Worm (Caenorhabditis elegans): ENCODE results near the gene B0393.5.

DNA sequence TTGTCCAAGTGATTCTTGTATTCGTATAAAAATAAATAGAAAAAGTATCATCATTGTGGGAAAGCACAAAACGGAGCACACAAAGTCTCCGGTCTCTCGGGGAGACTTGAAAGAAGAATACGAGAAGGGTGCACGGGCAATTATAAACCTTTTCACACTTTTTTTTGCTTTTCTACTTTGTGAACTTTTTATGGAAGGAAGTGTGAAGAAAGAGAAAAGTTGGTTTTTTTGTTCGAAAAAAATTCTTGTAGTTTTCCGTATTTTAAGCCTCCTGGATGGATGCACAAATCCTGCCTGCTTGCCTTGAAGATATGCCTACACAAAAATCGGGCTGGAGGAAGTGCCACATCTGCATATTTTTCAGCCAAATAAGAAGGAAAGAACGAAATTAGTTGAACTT, 12.4 kb downstream of the B0393.5 start, which contains the start of gene B0393.7:
- no peak for TF ChIP-seq ztf-29 (GFP tag; IDR thresholded peaks at IDR 0.05)
- TF ChIP-seq flt-1 (GFP tag; IDR thresholded peaks at IDR 0.05) = no peak
- no peak for TF ChIP-seq med-1 (GFP tag; optimal IDR thresholded peaks at IDR 0.05; ENCODE audit: insufficient read depth)
- TF ChIP-seq cog-1 (tag; optimal IDR thresholded peaks at IDR 0.05) = no peak
- TF ChIP-seq ref-1 (GFP tag; conservative IDR thresholded peaks at IDR 0.05) = no peak
- no peak for TF ChIP-seq klf-2 (GFP tag; conservative IDR thresholded peaks at IDR 0.05)
